Worm (Caenorhabditis elegans): ENCODE results near the gene mrpl-42.

mrpl-42 gene

DNA sequence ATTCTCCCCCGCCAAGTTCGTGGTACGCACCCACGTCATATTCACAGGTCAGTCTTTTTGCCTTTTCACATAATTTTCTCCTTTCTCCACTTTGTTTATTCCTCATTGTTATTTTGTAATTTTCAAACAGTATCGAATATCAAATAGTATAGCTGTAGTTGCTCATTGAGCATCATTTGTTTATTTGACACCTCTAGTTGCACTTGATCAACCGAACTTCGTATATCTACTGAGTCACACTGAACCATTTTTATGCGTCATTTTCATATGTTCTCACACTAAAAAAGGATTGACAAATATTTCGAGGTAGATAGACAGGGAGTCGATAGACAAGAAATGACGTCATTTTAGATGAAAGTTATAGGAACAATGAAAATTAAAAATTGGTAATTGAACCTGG is 26.0 kb upstream of the mrpl-42 start:
- TF ChIP-seq aha-1 (tag) (peak; percentile 91), mdl-1 (tag; optimal IDR thresholded peaks at IDR 0.05) (no peak)

DNA sequence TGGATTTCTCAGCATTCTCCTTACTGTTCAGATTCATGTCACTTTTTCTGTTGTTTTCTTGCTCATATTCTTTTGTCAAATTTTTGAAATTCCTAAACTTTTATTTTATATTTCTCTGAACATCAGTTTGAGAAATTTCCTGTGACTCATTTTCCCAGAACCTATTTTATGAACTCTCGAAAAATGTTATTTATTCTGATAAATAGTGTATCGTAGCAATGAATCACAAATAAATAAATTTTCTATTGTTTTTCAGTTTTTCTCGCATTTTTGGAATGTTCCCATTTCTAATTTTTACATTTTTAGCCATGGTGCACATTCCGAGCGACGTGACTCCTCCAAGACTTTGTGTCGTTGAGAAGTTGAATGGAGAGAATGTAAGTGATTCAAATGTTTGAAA is 24.5 kb upstream of the mrpl-42 start, which contains the start of gene nrfl-1:
Gene nrfl-1, plus strand, starts transcription at position 301 of the 400 bp plus-strand sequence.
- no peak for TF ChIP-seq pha-4 (GFP tag; IDR thresholded peaks at IDR 0.05)
- no peak for TF ChIP-seq pha-4 (tag; optimal IDR thresholded peaks at IDR 0.05)
- TF ChIP-seq F10B5.3 (tag; optimal IDR thresholded peaks at IDR 0.05) = no peak
- TF ChIP-seq ctbp-1 (GFP tag; IDR thresholded peaks at IDR 0.05) = no peak
- TF ChIP-seq dve-1 (tag; optimal IDR thresholded peaks at IDR 0.05; ENCODE audit: insufficient read depth) = no peak
- no peak for TF ChIP-seq lin-15B (tag; optimal IDR thresholded peaks at IDR 0.05)
- TF ChIP-seq daf-12 (tag; optimal IDR thresholded peaks at IDR 0.05) = no peak
- TF ChIP-seq saeg-2 (GFP tag; IDR thresholded peaks at IDR 0.05) = no peak
- TF ChIP-seq F37D6.2 (tag; optimal IDR thresholded peaks at IDR 0.05) = no peak
- TF ChIP-seq spr-1 (tag; optimal IDR thresholded peaks at IDR 0.05) = no peak
- TF ChIP-seq arid-1 (GFP tag; conservative IDR thresholded peaks at IDR 0.05) = no peak
- no peak for TF ChIP-seq nhr-111 (GFP tag; optimal IDR thresholded peaks at IDR 0.05)
- no peak for TF ChIP-seq nhr-102 (tag; optimal IDR thresholded peaks at IDR 0.05)
- no peak for TF ChIP-seq Y105C5A.15 (GFP tag; IDR thresholded peaks at IDR 0.05)
- no peak for TF ChIP-seq dmd-9 (GFP tag; IDR thresholded peaks at IDR 0.05)
- no peak for TF ChIP-seq nhr-10 (tag; optimal IDR thresholded peaks at IDR 0.05)
- no peak for TF ChIP-seq skn-1 (tag; optimal IDR thresholded peaks at IDR 0.05)
- TF ChIP-seq hlh-30 (tag; optimal IDR thresholded peaks at IDR 0.05; ENCODE audit: insufficient read depth) = no peak
- no peak for TF ChIP-seq dmd-8 (GFP tag; IDR thresholded peaks at IDR 0.05)
- TF ChIP-seq unc-130 (GFP tag; optimal IDR thresholded peaks at IDR 0.05) = no peak
- no peak for TF ChIP-seq lin-29 (GFP tag; IDR thresholded peaks at IDR 0.05)

DNA sequence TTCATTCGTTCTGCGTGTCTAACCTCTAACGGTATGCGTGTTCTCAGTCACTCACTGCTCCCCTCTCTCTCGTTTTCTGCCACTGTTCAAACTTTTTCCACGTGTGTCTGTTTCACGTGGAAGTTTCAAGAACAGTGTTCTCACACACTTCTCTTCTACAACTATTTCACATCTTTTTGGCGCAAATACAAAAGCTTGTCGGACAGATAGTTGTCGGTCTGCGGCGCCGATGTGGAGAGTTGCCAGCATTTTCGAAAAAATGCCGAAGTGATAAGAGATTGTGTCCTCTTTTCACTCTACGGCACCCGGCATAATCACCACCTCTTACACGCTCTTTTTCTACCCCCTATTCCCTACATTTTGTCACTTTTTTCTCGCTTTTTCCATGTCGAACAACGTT is 24.1 kb upstream of the mrpl-42 start:
- TF ChIP-seq nhr-102 (tag; optimal IDR thresholded peaks at IDR 0.05) (no peak), dve-1 (tag; optimal IDR thresholded peaks at IDR 0.05; ENCODE audit: insufficient read depth) (peak; percentile 15), nhr-76 (tag; optimal IDR thresholded peaks at IDR 0.05) (no peak), snpc-4 (tag; optimal IDR thresholded peaks at IDR 0.05) (no peak), lin-15B (tag; optimal IDR thresholded peaks at IDR 0.05) (no peak), nhr-25 (tag; optimal IDR thresholded peaks at IDR 0.05; ENCODE audit: borderline replicate concordance, insufficient read depth) (no peak), dmd-8 (GFP tag; IDR thresholded peaks at IDR 0.05) (no peak), unc-62 (GFP tag; optimal IDR thresholded peaks at IDR 0.05 in 1 of 2) (peak in 1 of 2 experiments; percentile 86), unc-62 (tag; optimal IDR thresholded peaks at IDR 0.05) (no peak), F26F4.8 (GFP tag; conservative IDR thresholded peaks at IDR 0.05) (no peak), unc-130 (GFP tag; optimal IDR thresholded peaks at IDR 0.05) (no peak), F37D6.2 (tag; optimal IDR thresholded peaks at IDR 0.05) (no peak), skn-1 (tag; optimal IDR thresholded peaks at IDR 0.05) (no peak), nhr-237 (tag; optimal IDR thresholded peaks at IDR 0.05) (no peak), nhr-41 (GFP tag; IDR thresholded peaks at IDR 0.05) (no peak), ceh-20 (GFP tag; IDR thresholded peaks at IDR 0.05) (no peak), unc-39 (tag; optimal IDR thresholded peaks at IDR 0.05) (no peak), mxl-2 (GFP tag; conservative IDR thresholded peaks at IDR 0.05) (no peak), dmd-9 (GFP tag; IDR thresholded peaks at IDR 0.05) (no peak), tag-97 (GFP tag; IDR thresholded peaks at IDR 0.05) (no peak), duxl-1 (tag; optimal IDR thresholded peaks at IDR 0.05; ENCODE audit: poor library complexity) (no peak), ceh-28 (tag; optimal IDR thresholded peaks at IDR 0.05) (no peak), hif-1 (tag; optimal IDR thresholded peaks at IDR 0.05) (no peak), T26A8.4 (GFP tag; IDR thresholded peaks at IDR 0.05) (no peak), lin-13 (GFP tag; optimal IDR thresholded peaks at IDR 0.05) (no peak), php-3 (GFP tag; IDR thresholded peaks at IDR 0.05) (no peak), vab-7 (GFP tag; IDR thresholded peaks at IDR 0.05) (no peak), sdz-12 (GFP tag; optimal IDR thresholded peaks at IDR 0.05) (no peak), zip-11 (GFP tag; IDR thresholded peaks at IDR 0.05) (no peak), egl-27 (tag; optimal IDR thresholded peaks at IDR 0.05) (no peak), ceh-62 (tag; optimal IDR thresholded peaks at IDR 0.05) (no peak), ceh-32 (tag; optimal IDR thresholded peaks at IDR 0.05; ENCODE audit: poor library complexity) (no peak), madf-5 (GFP tag; IDR thresholded peaks at IDR 0.05) (no peak), nhr-11 (tag; optimal IDR thresholded peaks at IDR 0.05) (no peak)

Measured in whole organism, L4 larva.